Fruit fly (Drosophila melanogaster) whole organism, adult: Measurements from ENCODE around the gene sosie.
A peak's percentile ranks its signal among the peaks of the same experiment; 100 is the strongest.

Experiments used
- CG11617 ChIP-seq: fragments of 200-800 bp; sonication (Bioruptor generic); optimal IDR thresholded peaks from 2 replicates; lab custom pipeline; 2017; ENCODE audit warnings: mild to moderate bottlenecking, missing biosample characterization, missing genetic modification reagents, missing genetic modification characterization
- CG12768 ChIP-seq: fragments of 200-800 bp; sonication (Bioruptor generic); optimal IDR thresholded peaks from 2 replicates; lab custom pipeline; 2017; ENCODE audit warnings: missing biosample characterization, missing genetic modification characterization, mild to moderate bottlenecking, moderate library complexity, missing genetic modification reagents
- CG14711 ChIP-seq: fragments of 200-800 bp; sonication (Bioruptor generic); optimal IDR thresholded peaks from 2 replicates; lab custom pipeline; 2018; ENCODE audit warnings: missing biosample characterization, mild to moderate bottlenecking, missing genetic modification characterization, moderate library complexity
- CG1620 ChIP-seq: fragments of 200-800 bp; sonication (Bioruptor generic); optimal IDR thresholded peaks from 2 replicates; lab custom pipeline; 2016; ENCODE audit warnings: missing biosample characterization, missing genetic modification characterization
- CG33017 ChIP-seq: fragments of 200-800 bp; sonication (Bioruptor generic); optimal IDR thresholded peaks from 2 replicates; lab custom pipeline; 2018; ENCODE audit warnings: missing biosample characterization, mild to moderate bottlenecking, missing genetic modification characterization, moderate library complexity
- CG5204 ChIP-seq: fragments of 200-800 bp; sonication (Bioruptor generic); optimal IDR thresholded peaks from 2 replicates; lab custom pipeline; 2016; ENCODE audit warnings: missing biosample characterization, missing genetic modification characterization
- CG7045 ChIP-seq: fragments of 200-800 bp; sonication (Bioruptor generic); optimal IDR thresholded peaks from 2 replicates; lab custom pipeline; 2017; ENCODE audit warnings: missing biosample characterization, mild to moderate bottlenecking, missing genetic modification characterization
- CG7101 ChIP-seq: fragments of 200-800 bp; sonication (Bioruptor generic); optimal IDR thresholded peaks from 2 replicates; lab custom pipeline; 2018; ENCODE audit warnings: missing biosample characterization, mild to moderate bottlenecking, missing genetic modification characterization, moderate library complexity
- Clk ChIP-seq: fragments of 200-800 bp; sonication (Bioruptor generic); optimal IDR thresholded peaks from 2 replicates; lab custom pipeline; 2017; ENCODE audit warnings: missing biosample characterization, missing genetic modification characterization
- Crg-1 ChIP-seq: fragments of 200-800 bp; sonication (Bioruptor generic); optimal IDR thresholded peaks from 2 replicates; lab custom pipeline; 2016; ENCODE audit warnings: missing biosample characterization, missing genetic modification characterization
- Hr96 ChIP-seq: fragments of 200-800 bp; sonication (Bioruptor generic); optimal IDR thresholded peaks from 2 replicates; lab custom pipeline; 2016; ENCODE audit warnings: missing biosample characterization, missing genetic modification characterization
- Mnt ChIP-seq: fragments of 200-800 bp; sonication (Bioruptor generic); optimal IDR thresholded peaks from 2 replicates; lab custom pipeline; 2016; ENCODE audit warnings: missing biosample characterization, mild to moderate bottlenecking, missing genetic modification characterization
- bab1 ChIP-seq: fragments of 200-800 bp; sonication (Bioruptor generic); optimal IDR thresholded peaks from 3 replicates; lab custom pipeline; 2019; ENCODE audit warnings: missing biosample characterization, mild to moderate bottlenecking, missing genetic modification characterization, moderate library complexity
- cic ChIP-seq: fragments of 200-800 bp; sonication (Bioruptor generic); optimal IDR thresholded peaks from 2 replicates; lab custom pipeline; 2017; ENCODE audit warnings: missing biosample characterization, mild to moderate bottlenecking, missing genetic modification characterization, moderate library complexity
- cnc ChIP-seq, 2 experiments: fragments of >200 bp; optimal IDR thresholded peaks; 2 replicates each; lab custom pipeline; 2017
- kay ChIP-seq: fragments of 200-800 bp; sonication (Bioruptor generic); peaks from one replicate; lab custom pipeline; 2016; ENCODE audit warnings: missing biosample characterization, missing genetic modification characterization, borderline replicate concordance
- ovo ChIP-seq: fragments of 200-800 bp; sonication (Bioruptor generic); optimal IDR thresholded peaks from 2 replicates; lab custom pipeline; 2016; ENCODE audit warnings: missing biosample characterization, missing genetic modification characterization
- pad ChIP-seq: fragments of 200-800 bp; sonication (Bioruptor generic); optimal IDR thresholded peaks from 3 replicates; lab custom pipeline; 2017; ENCODE audit warnings: missing biosample characterization, missing genetic modification characterization, mild to moderate bottlenecking, moderate library complexity, missing genetic modification reagents
- tj ChIP-seq: fragments of 200-800 bp; sonication (Bioruptor generic); optimal IDR thresholded peaks from 3 replicates; lab custom pipeline; 2017; ENCODE audit warnings: missing biosample characterization, mild to moderate bottlenecking, missing genetic modification characterization, moderate library complexity
- toe ChIP-seq: fragments of 200-800 bp; sonication (Bioruptor generic); optimal IDR thresholded peaks from 2 replicates; lab custom pipeline; 2016; ENCODE audit warnings: missing biosample characterization, missing genetic modification characterization

The sosie gene

DNA sequence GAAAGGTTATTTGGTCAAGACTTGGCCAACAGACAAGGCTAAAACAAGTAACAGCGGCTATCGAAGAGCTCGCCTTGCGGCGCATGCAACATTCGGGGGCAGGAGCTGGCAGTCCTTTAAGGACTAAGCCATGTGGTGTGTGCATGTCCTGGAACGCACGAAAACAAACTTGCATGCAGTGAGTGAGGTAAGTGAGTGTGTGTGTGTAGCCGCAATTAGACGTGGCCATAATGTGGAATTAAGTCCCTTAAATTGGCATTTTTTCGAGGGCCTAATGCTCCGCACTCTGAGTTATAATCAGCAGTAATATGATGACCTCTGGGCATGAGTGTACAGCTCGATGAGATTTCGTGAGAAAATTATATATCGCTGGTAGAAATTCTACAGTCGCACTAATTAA is at the start of gene sosie:
TSS of gene sosie (plus strand) at position 301 of the 400 bp plus-strand sequence.
- TF ChIP-seq CG7045 (no peak), Clk (GFP tag; lab: Kevin White, UChicago) (no peak), Mnt (GFP tag; lab: Kevin White, UChicago) (no peak), CG12768 (GFP tag; lab: Kevin White, UChicago) (no peak)

DNA sequence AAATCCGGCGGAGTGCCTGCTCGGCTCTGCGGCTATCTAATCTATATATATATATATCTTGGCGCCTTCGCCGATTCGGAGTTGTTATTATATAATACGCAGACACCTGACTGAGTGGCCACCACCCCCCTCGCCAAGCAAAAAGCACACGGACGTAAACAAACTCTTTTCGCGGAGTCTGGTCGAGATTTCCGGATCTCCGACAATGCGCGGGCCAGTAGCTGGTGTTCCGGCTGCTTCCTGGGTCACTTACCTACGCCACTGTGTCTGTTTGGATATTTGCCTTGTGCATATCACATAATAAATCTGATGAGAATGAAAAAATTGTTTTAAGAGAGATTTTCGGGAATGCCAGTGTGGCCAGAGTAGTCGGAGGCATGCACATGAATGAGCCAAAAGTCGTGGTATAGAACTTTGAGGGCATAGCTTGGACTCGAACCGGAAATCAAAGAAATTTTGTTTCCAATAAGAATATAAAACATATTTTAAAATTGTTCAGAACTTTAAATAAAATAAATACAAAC is 46.6 kb upstream of the sosie start, which contains the start of gene CG5805:
TSS of gene CG5805 (minus strand) at position 380 of the 524 bp plus-strand sequence.
- TF ChIP-seq ovo (GFP tag; lab: Kevin White, UChicago) (peak; percentile 52), CG5204 (peak; percentile 65), Mnt (GFP tag; lab: Kevin White, UChicago) (peak; percentile 69), CG12768 (GFP tag; lab: Kevin White, UChicago) (peak; percentile 64), CG14711 (tag; lab: Kevin White, UChicago) (peak; percentile 61), CG7101 (peak; percentile 67), CG1620 (GFP tag; lab: Kevin White, UChicago) (peak; percentile 74), bab1 (GFP tag; lab: Kevin White, UChicago) (peak; percentile 72), cnc (optimal IDR thresholded peaks at IDR 0.05; lab: Kevin White, UChicago) (no peak), pad (GFP tag; lab: Kevin White, UChicago) (peak; percentile 65), CG7045 (peak; percentile 88), toe (GFP tag; lab: Kevin White, UChicago) (peak; percentile 84), Hr96 (GFP tag; lab: Kevin White, UChicago) (peak; percentile 67), kay (no peak), Crg-1 (GFP tag; lab: Kevin White, UChicago) (peak; percentile 73), tj (peak; percentile 47), Clk (GFP tag; lab: Kevin White, UChicago) (peak; percentile 28), CG33017 (tag; lab: Kevin White, UChicago) (peak; percentile 51), CG11617 (GFP tag; lab: Kevin White, UChicago) (peak; percentile 78), cic (GFP tag; lab: Kevin White, UChicago) (peak; percentile 11)

DNA sequence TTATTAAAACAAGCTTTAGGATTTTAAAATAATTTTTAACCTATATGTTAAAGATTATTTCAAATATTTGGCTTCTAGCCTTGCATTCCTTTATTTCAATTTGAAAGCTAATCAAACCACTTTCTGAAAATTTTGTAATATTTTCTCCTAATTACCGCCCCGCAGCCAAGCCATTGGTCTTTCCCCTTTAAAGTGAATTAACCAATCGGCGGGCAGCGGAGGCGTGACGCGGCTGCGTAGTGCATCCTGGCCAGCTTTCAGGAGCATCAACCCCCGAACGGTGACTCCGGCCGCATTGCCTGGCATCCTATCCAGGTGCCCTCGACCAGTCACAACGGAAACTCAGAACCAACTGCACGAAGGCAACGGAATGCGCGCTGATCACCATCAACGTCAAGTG is 46.0 kb upstream of the sosie start, which contains the start of gene Ets96B:
TSS of gene Ets96B (plus strand) at position 321 of the 400 bp plus-strand sequence.
- no peak for TF ChIP-seq Hr96 (GFP tag; lab: Kevin White, UChicago)
- no peak for TF ChIP-seq CG33017 (tag; lab: Kevin White, UChicago)
- no peak for TF ChIP-seq CG1620 (GFP tag; lab: Kevin White, UChicago)
- TF ChIP-seq kay, result no peak
- no peak for TF ChIP-seq cic (GFP tag; lab: Kevin White, UChicago)
- no peak for TF ChIP-seq CG12768 (GFP tag; lab: Kevin White, UChicago)
- no peak for TF ChIP-seq CG14711 (tag; lab: Kevin White, UChicago)
- TF ChIP-seq Mnt (GFP tag; lab: Kevin White, UChicago), result no peak
- TF ChIP-seq Crg-1 (GFP tag; lab: Kevin White, UChicago), result no peak
- TF ChIP-seq pad (GFP tag; lab: Kevin White, UChicago), result no peak
- TF ChIP-seq ovo (GFP tag; lab: Kevin White, UChicago), result no peak
- TF ChIP-seq CG7045, result no peak

DNA sequence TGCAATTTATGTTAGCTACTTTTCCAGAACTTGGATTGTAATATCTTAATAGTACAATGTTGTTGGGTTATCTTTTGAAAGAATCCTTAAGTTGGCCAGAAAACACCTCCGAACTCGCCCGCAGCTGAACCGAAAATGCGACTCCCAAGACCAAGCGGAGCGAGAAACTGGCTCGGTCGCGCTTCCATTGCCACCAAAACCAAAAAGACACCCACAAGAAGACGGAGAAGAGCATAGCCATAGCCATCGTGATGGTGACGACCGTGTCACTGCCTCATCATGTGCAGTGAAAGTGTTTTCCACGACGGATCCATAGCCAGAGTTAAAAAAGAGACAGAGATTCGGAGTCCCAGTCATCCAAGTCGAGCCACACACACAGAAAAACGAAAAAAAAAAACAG is 43.7 kb upstream of the sosie start, which contains the start of gene CG13634:
TSS of gene CG13634 (minus strand) at position 101 of the 400 bp plus-strand sequence.
- TF ChIP-seq Crg-1 (GFP tag; lab: Kevin White, UChicago) (no peak), Mnt (GFP tag; lab: Kevin White, UChicago) (no peak), CG7101 (no peak), cnc (optimal IDR thresholded peaks at IDR 0.05; lab: Kevin White, UChicago) (no peak), ovo (GFP tag; lab: Kevin White, UChicago) (no peak), Hr96 (GFP tag; lab: Kevin White, UChicago) (no peak), toe (GFP tag; lab: Kevin White, UChicago) (no peak), CG7045 (no peak), CG12768 (GFP tag; lab: Kevin White, UChicago) (no peak), cic (GFP tag; lab: Kevin White, UChicago) (no peak), CG14711 (tag; lab: Kevin White, UChicago) (no peak), bab1 (GFP tag; lab: Kevin White, UChicago) (no peak)

DNA sequence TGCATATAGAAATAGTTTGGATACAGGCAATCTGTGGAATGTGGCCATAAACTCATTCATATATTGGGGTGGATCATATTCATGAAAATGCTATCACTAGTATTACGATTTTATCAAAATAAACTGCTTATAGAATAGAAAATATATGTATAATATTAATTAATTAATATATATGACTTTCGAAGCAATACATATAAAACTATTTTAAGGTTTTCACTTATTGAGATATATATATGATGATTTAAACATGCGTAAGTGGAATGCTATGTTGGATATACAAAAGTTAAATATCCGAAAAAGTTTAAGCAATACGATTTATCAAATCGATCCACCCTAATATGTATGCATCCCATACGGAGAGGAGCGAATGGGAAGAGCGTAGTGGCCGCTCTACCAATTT is 35.2 kb upstream of the sosie start:
- TF ChIP-seq CG7101, result peak; percentile 36
- no peak for TF ChIP-seq CG14711 (tag; lab: Kevin White, UChicago)
- TF ChIP-seq tj, result no peak
- TF ChIP-seq CG33017 (tag; lab: Kevin White, UChicago), result peak; percentile 5
- TF ChIP-seq CG5204, result no peak

- TF ChIP-seq ovo (GFP tag; lab: Kevin White, UChicago), result no peak
- no peak for TF ChIP-seq CG5204
- no peak for TF ChIP-seq CG14711 (tag; lab: Kevin White, UChicago)
- TF ChIP-seq Mnt (GFP tag; lab: Kevin White, UChicago), result peak; percentile 14
These were observed 34.2 kb upstream of the sosie start, which contains the start of gene Ude for dm6 chr3R:24799503-24799902. Gene Ude (minus strand): TSS chr3R:24799668.

DNA sequence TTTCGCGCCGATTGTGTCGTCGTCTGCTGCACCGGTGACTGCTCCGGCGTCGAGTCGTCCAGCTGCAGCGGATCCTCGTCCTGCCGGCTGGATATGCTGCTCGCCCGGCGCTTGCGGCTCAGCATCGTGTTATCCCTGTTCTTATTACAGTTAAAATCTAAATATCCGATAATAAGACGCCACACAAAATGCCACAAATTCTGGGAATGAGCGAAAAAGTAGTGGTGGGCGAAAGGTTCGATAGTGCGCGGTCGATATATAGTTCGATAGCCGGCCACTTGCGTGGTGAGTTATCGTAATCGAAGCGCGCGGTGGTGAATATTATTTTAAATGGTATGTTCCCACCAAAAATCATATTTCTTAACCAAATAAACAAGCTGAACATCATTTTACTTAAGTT is 28.7 kb upstream of the sosie start, which contains the start of gene polybromo:
TSS of gene polybromo (minus strand) at position 212 of the 400 bp plus-strand sequence.
- no peak for TF ChIP-seq cic (GFP tag; lab: Kevin White, UChicago)
- TF ChIP-seq Mnt (GFP tag; lab: Kevin White, UChicago), result no peak
- TF ChIP-seq pad (GFP tag; lab: Kevin White, UChicago), result no peak
- TF ChIP-seq Clk (GFP tag; lab: Kevin White, UChicago), result no peak
- peak; percentile 15 for TF ChIP-seq kay
- no peak for TF ChIP-seq ovo (GFP tag; lab: Kevin White, UChicago)
- no peak for TF ChIP-seq cnc (optimal IDR thresholded peaks at IDR 0.05; lab: Kevin White, UChicago)
- TF ChIP-seq bab1 (GFP tag; lab: Kevin White, UChicago), result peak; percentile 33
- no peak for TF ChIP-seq CG5204
